Worm (Caenorhabditis elegans): Measurements from ENCODE around the gene nhr-36.

- no peak for TF ChIP-seq ztf-4 (tag; optimal IDR thresholded peaks at IDR 0.05)
- no peak for TF ChIP-seq snpc-4 (tag; optimal IDR thresholded peaks at IDR 0.05)
Measured at ce11 chrV:9274127-9275042, 13.0 kb upstream of the nhr-36 start.

Data from whole organism, L3 larva.